Fruit fly (Drosophila melanogaster) whole organism, embryonic: Measurements from ENCODE around the gene Dup99B.

Experiments
- Ada2b ChIP-seq: fragments of 200-800 bp; sonication (Bioruptor generic); IDR thresholded peaks from 2 replicates; pipeline ENCODE4 v1.3.6; 2022; ENCODE audit warnings: missing biosample characterization, missing genetic modification characterization
- Aef1 ChIP-seq: fragments of 200-800 bp; sonication (Bioruptor generic); IDR thresholded peaks from 3 replicates; pipeline ENCODE4 v1.3.6; 2022; ENCODE audit warnings: missing biosample characterization, missing genetic modification characterization
- Antp ChIP-seq: fragments of 200-800 bp; sonication (Bioruptor generic); optimal IDR thresholded peaks from 3 replicates; lab custom pipeline; 2016; ENCODE audit warnings: missing biosample characterization, missing genetic modification characterization
- Blimp-1 ChIP-seq: fragments of 200-800 bp; sonication (Bioruptor generic); optimal IDR thresholded peaks from 3 replicates; lab custom pipeline; 2018; ENCODE audit warnings: missing biosample characterization, missing genetic modification characterization, mild to moderate bottlenecking, moderate library complexity, missing genetic modification reagents
- CG10147 ChIP-seq: fragments of 200-800 bp; sonication (Bioruptor generic); optimal IDR thresholded peaks from 2 replicates; lab custom pipeline; 2019; ENCODE audit warnings: missing biosample characterization, mild to moderate bottlenecking, missing genetic modification characterization, moderate library complexity
- CG10366 ChIP-seq: fragments of 200-800 bp; sonication (Bioruptor generic); IDR thresholded peaks from 2 replicates; pipeline ENCODE4 v1.3.6; 2022; ENCODE audit warnings: missing biosample characterization, missing genetic modification characterization
- CG11560 ChIP-seq: fragments of 200-800 bp; sonication (Bioruptor generic); IDR thresholded peaks from 3 replicates; pipeline ENCODE4 v1.3.6; 2022; ENCODE audit warnings: missing biosample characterization, missing genetic modification characterization
- CG11695 ChIP-seq: fragments of 200-800 bp; sonication (Bioruptor generic); IDR thresholded peaks from 3 replicates; pipeline ENCODE4 v1.3.6; 2022; ENCODE audit warnings: missing biosample characterization, missing genetic modification characterization
- CG11696 ChIP-seq: fragments of 200-800 bp; sonication (Bioruptor generic); IDR thresholded peaks from 2 replicates; pipeline ENCODE4 v1.3.6; 2022; ENCODE audit warnings: missing biosample characterization, missing genetic modification characterization
- CG12104 ChIP-seq: fragments of 200-800 bp; sonication (Bioruptor generic); optimal IDR thresholded peaks from 3 replicates; lab custom pipeline; 2016; ENCODE audit warnings: missing biosample characterization, missing genetic modification characterization
- CG12219 ChIP-seq: fragments of 200-800 bp; sonication (Bioruptor generic); optimal IDR thresholded peaks from 3 replicates; lab custom pipeline; 2018; ENCODE audit warnings: missing biosample characterization, mild to moderate bottlenecking, missing genetic modification characterization
- CG12659 ChIP-seq: fragments of 200-800 bp; sonication (Bioruptor generic); optimal IDR thresholded peaks from 3 replicates; lab custom pipeline; 2017; ENCODE audit warnings: mild to moderate bottlenecking, missing biosample characterization, missing genetic modification reagents, missing genetic modification characterization
- CG13287 ChIP-seq: fragments of 200-800 bp; sonication (Bioruptor generic); IDR thresholded peaks from 2 replicates; pipeline ENCODE4 v1.3.6; 2022; ENCODE audit warnings: missing biosample characterization, missing genetic modification characterization; ENCODE audit not compliant: partially characterized antibody
- CG13424 ChIP-seq: fragments of 200-800 bp; sonication (Bioruptor generic); optimal IDR thresholded peaks from 2 replicates; lab custom pipeline; 2019; ENCODE audit warnings: missing biosample characterization, mild to moderate bottlenecking, missing genetic modification characterization, moderate library complexity
- CG13775 ChIP-seq: fragments of 200-800 bp; sonication (Bioruptor generic); optimal IDR thresholded peaks from 3 replicates; lab custom pipeline; 2017; ENCODE audit warnings: missing biosample characterization, mild to moderate bottlenecking, missing genetic modification characterization
- CG15601 ChIP-seq: fragments of 200-800 bp; sonication (Bioruptor generic); optimal IDR thresholded peaks from 3 replicates; lab custom pipeline; 2019; ENCODE audit warnings: missing biosample characterization, mild to moderate bottlenecking, missing genetic modification characterization, moderate library complexity
- CG16863 ChIP-seq: fragments of 200-800 bp; sonication (Bioruptor generic); optimal IDR thresholded peaks from 3 replicates; lab custom pipeline; 2016; ENCODE audit warnings: missing biosample characterization, missing genetic modification characterization
- CG17361 ChIP-seq: fragments of 200-800 bp; sonication (Bioruptor generic); IDR thresholded peaks from 3 replicates; pipeline ENCODE4 v1.3.6; 2022; ENCODE audit warnings: missing biosample characterization, missing genetic modification characterization
- CG17612 ChIP-seq: fragments of 200-800 bp; sonication (Bioruptor generic); IDR thresholded peaks from 2 replicates; pipeline ENCODE4 v1.3.6; 2022; ENCODE audit warnings: missing biosample characterization, missing genetic modification characterization
- CG2712 ChIP-seq: fragments of 200-800 bp; optimal IDR thresholded peaks from 3 replicates; lab custom pipeline; 2019; ENCODE audit warnings: missing biosample characterization, mild to moderate bottlenecking, missing genetic modification characterization, moderate library complexity
- CG2875 ChIP-seq: fragments of 200-800 bp; sonication (Bioruptor generic); optimal IDR thresholded peaks from 2 replicates; lab custom pipeline; 2017; ENCODE audit warnings: missing biosample characterization, mild to moderate bottlenecking, missing genetic modification characterization, missing genetic modification reagents
- CG2889 ChIP-seq: fragments of 200-800 bp; sonication (Bioruptor generic); IDR thresholded peaks from 3 replicates; pipeline ENCODE4 v1.3.6; 2022; ENCODE audit warnings: missing biosample characterization, missing genetic modification characterization
- CG31441 ChIP-seq: fragments of 200-800 bp; sonication (Bioruptor generic); IDR thresholded peaks from 2 replicates; pipeline ENCODE4 v1.3.6; 2022; ENCODE audit warnings: missing biosample characterization, missing genetic modification characterization
- CG3838 ChIP-seq: fragments of 200-800 bp; sonication (Bioruptor generic); optimal IDR thresholded peaks from 3 replicates; lab custom pipeline; 2016; ENCODE audit warnings: missing biosample characterization, missing genetic modification characterization
- CG5245 ChIP-seq: fragments of 200-800 bp; sonication (Bioruptor generic); optimal IDR thresholded peaks from 3 replicates; lab custom pipeline; 2016; ENCODE audit warnings: missing biosample characterization, missing genetic modification characterization
- CG8388 ChIP-seq: fragments of 200-800 bp; sonication (Bioruptor generic); optimal IDR thresholded peaks from 2 replicates; lab custom pipeline; 2019; ENCODE audit warnings: missing biosample characterization, mild to moderate bottlenecking, missing genetic modification characterization, moderate library complexity
- CG8944 ChIP-seq: fragments of 200-800 bp; sonication (Bioruptor generic); optimal IDR thresholded peaks from 3 replicates; lab custom pipeline; 2016; ENCODE audit warnings: missing biosample characterization, missing genetic modification characterization
- CG9797 ChIP-seq: fragments of 200-800 bp; sonication (Bioruptor generic); optimal IDR thresholded peaks from 3 replicates; lab custom pipeline; 2018; ENCODE audit warnings: missing biosample characterization, mild to moderate bottlenecking, missing genetic modification characterization
- Ets65A ChIP-seq: fragments of 200-800 bp; sonication (Bioruptor generic); peaks from one replicate; lab custom pipeline; 2016; ENCODE audit warnings: missing biosample characterization, missing genetic modification characterization
- H2.0 ChIP-seq: fragments of 200-800 bp; sonication (Bioruptor generic); IDR thresholded peaks from 2 replicates; pipeline ENCODE4 v1.3.6; 2022; ENCODE audit warnings: missing biosample characterization, missing genetic modification characterization
- Hey ChIP-seq: fragments of 200-800 bp; sonication (Bioruptor generic); optimal IDR thresholded peaks from 3 replicates; lab custom pipeline; 2018; ENCODE audit warnings: missing biosample characterization, mild to moderate bottlenecking, missing genetic modification characterization
- HmgD ChIP-seq: fragments of 200-800 bp; sonication (Bioruptor generic); optimal IDR thresholded peaks from 3 replicates; lab custom pipeline; 2016; ENCODE audit warnings: missing biosample characterization, missing genetic modification characterization
- Hr3 ChIP-seq: fragments of 200-800 bp; sonication (Bioruptor generic); optimal IDR thresholded peaks from 3 replicates; lab custom pipeline; 2016; ENCODE audit warnings: missing biosample characterization, missing genetic modification characterization
- Kr ChIP-seq: fragments of 200-800 bp; sonication (Bioruptor generic); optimal IDR thresholded peaks from 2 replicates; lab custom pipeline; 2017; ENCODE audit warnings: missing biosample characterization, mild to moderate bottlenecking, missing genetic modification characterization
- NC2β ChIP-seq: fragments of 200-800 bp; sonication (Bioruptor generic); optimal IDR thresholded peaks from 2 replicates; lab custom pipeline; 2016; ENCODE audit warnings: missing biosample characterization, missing genetic modification characterization
- Side ChIP-seq: fragments of 200-800 bp; sonication (Bioruptor generic); optimal IDR thresholded peaks from 2 replicates; lab custom pipeline; 2016; ENCODE audit warnings: missing biosample characterization, missing genetic modification characterization
- Stat92E ChIP-seq, 3 experiments: fragments of >200 bp in 2 of 3; fragments of 200-800 bp in 1 of 3; sonication (Bioruptor generic) in 1 of 3; optimal IDR thresholded peaks; 2 replicates each; lab custom pipeline; 2017 to 2019; ENCODE audit warnings: missing biosample characterization in 3 of 3, missing genetic modification characterization in 3 of 3, mild to moderate bottlenecking in 1 of 3, moderate library complexity in 1 of 3
- aop ChIP-seq: fragments of 200-800 bp; sonication (Bioruptor generic); IDR thresholded peaks from 2 replicates; pipeline ENCODE4 v1.3.6; 2022; ENCODE audit warnings: missing biosample characterization, missing genetic modification characterization
- bigmax ChIP-seq: fragments of 200-800 bp; sonication (Bioruptor generic); optimal IDR thresholded peaks from 2 replicates; lab custom pipeline; 2018; ENCODE audit warnings: missing biosample characterization, mild to moderate bottlenecking, missing genetic modification characterization
- corto ChIP-seq: fragments of 200-800 bp; sonication (Bioruptor generic); optimal IDR thresholded peaks from 2 replicates; lab custom pipeline; 2016; ENCODE audit warnings: missing biosample characterization, mild to moderate bottlenecking, missing genetic modification characterization, moderate library complexity
- danr ChIP-seq: fragments of 200-800 bp; sonication (Bioruptor generic); IDR thresholded peaks from 2 replicates; pipeline ENCODE4 v1.3.6; 2022; ENCODE audit warnings: missing biosample characterization, missing genetic modification characterization
- gem ChIP-seq: fragments of 200-800 bp; sonication (Bioruptor generic); optimal IDR thresholded peaks from 2 replicates; lab custom pipeline; 2019; ENCODE audit warnings: missing biosample characterization, mild to moderate bottlenecking, missing genetic modification characterization, moderate library complexity
- inv ChIP-seq: fragments of 200-800 bp; sonication (Bioruptor generic); IDR thresholded peaks from 2 replicates; pipeline ENCODE4 v1.3.6; 2022; ENCODE audit warnings: missing biosample characterization, missing genetic modification characterization; ENCODE audit not compliant: partially characterized antibody
- maf-S ChIP-seq: fragments of 200-800 bp; sonication (Bioruptor generic); optimal IDR thresholded peaks from 2 replicates; lab custom pipeline; 2016; ENCODE audit warnings: missing biosample characterization, missing genetic modification characterization
- nerfin-2 ChIP-seq: fragments of 200-800 bp; sonication (Bioruptor generic); IDR thresholded peaks from 2 replicates; pipeline ENCODE4 v1.3.6; 2022; ENCODE audit warnings: missing biosample characterization, missing genetic modification characterization; ENCODE audit not compliant: partially characterized antibody
- pnt ChIP-seq: fragments of 200-800 bp; sonication (Bioruptor generic); optimal IDR thresholded peaks from 3 replicates; lab custom pipeline; 2016; ENCODE audit warnings: missing biosample characterization, missing genetic modification characterization
- scrt ChIP-seq: fragments of 200-800 bp; sonication (Bioruptor generic); optimal IDR thresholded peaks from 2 replicates; lab custom pipeline; 2018; ENCODE audit warnings: missing biosample characterization, mild to moderate bottlenecking, missing genetic modification characterization, moderate library complexity
- seq ChIP-seq: fragments of 200-800 bp; sonication (Bioruptor generic); IDR thresholded peaks from 2 replicates; pipeline ENCODE4 v1.3.6; 2022; ENCODE audit warnings: missing biosample characterization, missing genetic modification characterization
- sisA ChIP-seq: fragments of 200-800 bp; sonication (Bioruptor generic); IDR thresholded peaks from 2 replicates; pipeline ENCODE4 v1.3.6; 2022; ENCODE audit warnings: missing biosample characterization, missing genetic modification characterization
- trh ChIP-seq: fragments of 200-800 bp; sonication (Bioruptor generic); optimal IDR thresholded peaks from 2 replicates; lab custom pipeline; 2016; ENCODE audit warnings: missing biosample characterization, missing genetic modification characterization
- ttk ChIP-seq: fragments of 200-800 bp; sonication (Bioruptor generic); IDR thresholded peaks from 2 replicates; pipeline ENCODE4 v2.1.2; 2022; ENCODE audit warnings: missing biosample characterization, missing genetic modification characterization
- yki ChIP-seq: fragments of >200 bp; optimal IDR thresholded peaks from 3 replicates; lab custom pipeline; 2018

Gene Dup99B

dm6 chr3R:29705789-29706303 lies 9.3 kb downstream of the Dup99B start (continued):
- TF ChIP-seq Aef1 (GFP tag; lab: Robert Waterston, UW) (no peak), Hr3 (GFP tag; lab: Kevin White, UChicago) (no peak), CG8944 (GFP tag; lab: Kevin White, UChicago) (no peak), maf-S (no peak), CG10366 (GFP tag; lab: Robert Waterston, UW) (no peak), gem (peak; percentile 52), CG13775 (no peak), pnt (GFP tag; lab: Kevin White, UChicago) (no peak), CG11560 (tag; lab: Robert Waterston, UW) (no peak), CG2712 (tag; lab: Kevin White, UChicago) (peak; percentile 20), Antp (no peak), inv (GFP tag; lab: Robert Waterston, UW) (no peak), seq (no peak), CG17612 (GFP tag; lab: Robert Waterston, UW) (no peak), H2.0 (GFP tag; lab: Robert Waterston, UW) (no peak), CG13424 (peak; percentile 30), CG5245 (GFP tag; lab: Kevin White, UChicago) (no peak), yki (lab: Kevin White, UChicago) (no peak), CG2875 (GFP tag; lab: Kevin White, UChicago) (no peak), nerfin-2 (GFP tag; lab: Robert Waterston, UW) (no peak), Hey (no peak), CG15601 (tag; lab: Kevin White, UChicago) (no peak), sisA (GFP tag; lab: Robert Waterston, UW) (peak; percentile 37; the same call in 1 of the 2 replicates), trh (GFP tag; lab: Kevin White, UChicago) (no peak), Ada2b (no peak), CG3838 (no peak), CG17361 (GFP tag; lab: Robert Waterston, UW) (no peak), aop (no peak), CG8388 (GFP tag; lab: Kevin White, UChicago) (no peak), Side (GFP tag; lab: Kevin White, UChicago) (no peak), Blimp-1 (GFP tag; lab: Kevin White, UChicago) (peak; percentile 31), CG10147 (GFP tag; lab: Kevin White, UChicago) (no peak), CG2889 (GFP tag; lab: Robert Waterston, UW) (no peak), Stat92E (GFP tag; optimal IDR thresholded peaks at IDR 0.05; lab: Kevin White, UChicago) (no peak), CG11695 (GFP tag; lab: Robert Waterston, UW) (no peak), scrt (no peak), CG12659 (GFP tag; lab: Kevin White, UChicago) (no peak), NC2β (GFP tag; lab: Kevin White, UChicago) (no peak), CG12104 (no peak), CG11696 (GFP tag; lab: Robert Waterston, UW) (no peak), CG9797 (GFP tag; lab: Kevin White, UChicago) (no peak), CG31441 (GFP tag; lab: Robert Waterston, UW) (peak; percentile 46), Kr (GFP tag; lab: Kevin White, UChicago) (no peak), CG12219 (GFP tag; lab: Kevin White, UChicago) (no peak), corto (GFP tag; lab: Kevin White, UChicago) (no peak), CG13287 (GFP tag; lab: Robert Waterston, UW) (no peak), bigmax (no peak), danr (GFP tag; lab: Robert Waterston, UW) (no peak), ttk (no peak), HmgD (GFP tag; lab: Kevin White, UChicago) (no peak), CG16863 (GFP tag; lab: Kevin White, UChicago) (no peak), Ets65A (GFP tag; lab: Kevin White, UChicago) (peak; percentile 30)
